Worm (Caenorhabditis elegans): Measurements from ENCODE around the gene C34E11.4.

DNA sequence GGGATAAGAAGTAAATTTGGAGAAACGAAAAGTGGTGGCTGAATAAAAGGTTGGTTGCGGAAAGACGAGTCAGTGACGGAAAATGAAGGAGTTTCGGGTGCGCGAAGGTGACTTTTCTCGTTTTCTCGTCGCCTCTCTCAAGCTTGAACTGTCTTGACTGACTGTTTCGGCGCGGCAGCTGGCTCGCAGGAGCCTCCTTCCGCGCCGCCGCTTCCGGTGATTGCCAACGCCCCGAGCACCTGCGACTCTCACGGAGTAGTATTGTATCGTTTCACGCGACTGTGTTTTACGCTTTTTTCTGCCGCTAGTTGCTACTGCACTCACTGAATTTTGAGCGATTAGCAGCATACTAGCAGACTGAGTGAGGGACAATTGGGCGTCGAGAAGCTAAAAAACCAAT is 10.7 kb downstream of the C34E11.4 start, which contains the start of gene C34E11.2:
- TF ChIP-seq nhr-21 (tag; optimal IDR thresholded peaks at IDR 0.05) (no peak), F13H6.1 (tag; optimal IDR thresholded peaks at IDR 0.05) (no peak)

All from whole organism, L2 larva.